Worm (Caenorhabditis elegans): ENCODE results near the gene Y50D7A.1.
A peak's percentile ranks its signal among the peaks of the same experiment; 100 is the strongest.

DNA sequence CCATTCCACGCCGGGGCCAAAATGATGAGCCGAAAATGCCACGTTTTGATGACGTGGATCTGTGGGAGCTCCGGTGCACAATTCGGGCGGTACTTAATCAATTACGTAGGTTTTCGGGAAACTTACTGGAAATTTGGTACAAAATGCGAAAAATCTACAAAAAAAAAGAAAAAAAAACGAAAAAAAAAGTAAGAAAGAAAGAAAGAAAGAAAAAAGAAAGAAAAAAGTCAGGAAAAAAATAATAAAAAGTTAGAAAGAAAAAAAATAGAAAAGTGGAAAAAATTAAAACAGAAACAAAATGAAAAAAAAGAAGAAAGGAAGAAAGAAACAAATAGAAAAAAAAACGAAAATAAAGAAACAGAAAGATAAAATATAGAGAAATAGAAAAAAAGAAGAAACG lies 20.4 kb downstream of the Y50D7A.1 start:
- TF ChIP-seq skn-1 (tag; optimal IDR thresholded peaks at IDR 0.05) (peak; percentile 7), tbx-2 (tag; optimal IDR thresholded peaks at IDR 0.05) (no peak)
